Fruit fly (Drosophila melanogaster): Measurements from ENCODE around the gene CG6333.

CG6333 gene

DNA sequence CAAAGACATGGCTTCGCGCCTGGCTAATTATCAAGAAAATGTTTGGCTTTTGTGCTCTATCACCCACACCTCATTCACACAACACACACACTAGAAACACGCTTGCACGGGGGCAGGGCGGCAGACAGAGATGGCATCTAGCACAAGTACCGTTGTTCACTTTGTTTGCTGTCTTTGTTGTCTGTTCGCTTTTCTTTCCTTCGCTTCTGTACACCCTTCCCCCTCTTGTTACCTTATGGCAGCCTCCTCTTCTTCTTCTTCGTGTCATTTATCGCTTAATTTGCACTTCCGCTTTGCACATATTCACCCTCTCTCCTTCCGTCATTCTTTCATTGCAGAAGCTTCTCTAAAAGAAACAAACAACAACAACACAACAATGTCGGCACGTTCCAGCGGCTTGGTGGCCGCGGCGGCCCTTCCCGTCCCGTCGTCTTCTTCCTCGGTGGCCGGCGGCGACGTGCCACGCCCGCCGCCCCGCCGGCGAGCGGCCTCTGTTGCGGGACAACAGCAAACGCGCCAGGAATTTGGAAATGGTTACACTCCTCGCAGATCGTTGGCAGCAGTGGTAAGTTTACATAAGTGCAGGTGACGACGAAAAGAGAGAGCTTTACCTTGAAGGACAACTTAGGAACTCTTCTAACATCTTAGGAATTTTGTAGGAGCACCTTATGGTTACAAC lies 44.6 kb upstream of the CG6333 start:
- TF ChIP-seq br (optimal IDR thresholded peaks at IDR 0.05) (no peak), dysf (GFP tag; IDR thresholded peaks at IDR 0.05) (no peak), Nf-YA (GFP tag; IDR thresholded peaks at IDR 0.05) (0 out of 2 replicates have a peak, but pooled peaks have one; percentile 17), D (optimal IDR thresholded peaks at IDR 0.05) (peak; percentile 34), D (GFP tag; optimal IDR thresholded peaks at IDR 0.05) (no peak), repo (GFP tag; optimal IDR thresholded peaks at IDR 0.05) (peak; percentile 4), Hr39 (optimal IDR thresholded peaks at IDR 0.05) (no peak), CG1832 (GFP tag; optimal IDR thresholded peaks at IDR 0.05) (peak; percentile 28), trem (tag; optimal IDR thresholded peaks at IDR 0.05) (no peak), HHEX (GFP tag; optimal IDR thresholded peaks at IDR 0.05) (peak; percentile 22), gcm2 (GFP tag; optimal IDR thresholded peaks at IDR 0.05) (no peak), h (optimal IDR thresholded peaks at IDR 0.05) (no peak), crc (GFP tag; optimal IDR thresholded peaks at IDR 0.05) (no peak), MBD-R2 (GFP tag; IDR thresholded peaks at IDR 0.05) (peak; percentile 23), Doc3 (GFP tag; IDR thresholded peaks at IDR 0.05; ENCODE audit: partially characterized antibody) (0 out of 3 replicates have a peak, but pooled peaks have one; percentile 14), D19A (tag; optimal IDR thresholded peaks at IDR 0.05) (peak; percentile 53), CG11695 (GFP tag; IDR thresholded peaks at IDR 0.05) (0 out of 3 replicates have a peak, but pooled peaks have one; percentile 14), Dfd (GFP tag; optimal IDR thresholded peaks at IDR 0.05) (no peak), CG12769 (tag; optimal IDR thresholded peaks at IDR 0.05) (no peak), CG10979 (tag; optimal IDR thresholded peaks at IDR 0.05) (no peak), CG11696 (GFP tag; IDR thresholded peaks at IDR 0.05) (0 out of 2 replicates have a peak, but pooled peaks have one; percentile 30), jumu (GFP tag; optimal IDR thresholded peaks at IDR 0.05) (no peak), CG2129 (GFP tag; IDR thresholded peaks at IDR 0.05; ENCODE audit: partially characterized antibody) (no peak), Lim3 (GFP tag; IDR thresholded peaks at IDR 0.05) (no peak), chinmo (GFP tag; IDR thresholded peaks at IDR 0.05; ENCODE audit: partially characterized antibody) (0 out of 4 replicates have a peak, but pooled peaks have one; percentile 53), CG17385 (GFP tag; optimal IDR thresholded peaks at IDR 0.05) (peak; percentile 72), CG6791 (GFP tag; IDR thresholded peaks at IDR 0.05; ENCODE audit: partially characterized antibody) (0 out of 3 replicates have a peak, but pooled peaks have one; percentile 21), cwo (GFP tag; optimal IDR thresholded peaks at IDR 0.05) (no peak), Sry-δ (GFP tag; optimal IDR thresholded peaks at IDR 0.05) (no peak), CG11723 (GFP tag; optimal IDR thresholded peaks at IDR 0.05) (peak; percentile 7), H15 (GFP tag; IDR thresholded peaks at IDR 0.05) (0 out of 3 replicates have a peak, but pooled peaks have one; percentile 25), chm (GFP tag; IDR thresholded peaks at IDR 0.05) (peak; percentile 40), schlank (tag; optimal IDR thresholded peaks at IDR 0.05) (no peak), kni (GFP tag; optimal IDR thresholded peaks at IDR 0.05) (peak; percentile 46), Opbp (GFP tag; IDR thresholded peaks at IDR 0.05; ENCODE audit: partially characterized antibody) (0 out of 3 replicates have a peak, but pooled peaks have one; percentile 20), CG13894 (tag; optimal IDR thresholded peaks at IDR 0.05) (no peak), bowl (GFP tag; IDR thresholded peaks at IDR 0.05) (no peak), Med (GFP tag) (peak; percentile 70), NC2α (GFP tag; optimal IDR thresholded peaks at IDR 0.05) (peak; percentile 13), cg (GFP tag; optimal IDR thresholded peaks at IDR 0.05) (peak; percentile 73), crol (GFP tag; IDR thresholded peaks at IDR 0.05) (peak; percentile 91), CG4360 (GFP tag; IDR thresholded peaks at IDR 0.05) (peak; percentile 56; the same call in 1 of the 2 replicates), CG17186 (GFP tag; optimal IDR thresholded peaks at IDR 0.05) (no peak), Aef1 (GFP tag; IDR thresholded peaks at IDR 0.05) (no peak), CG2199 (GFP tag; IDR thresholded peaks at IDR 0.05) (0 out of 3 replicates have a peak, but pooled peaks have one; percentile 23), Mrtf (GFP tag; IDR thresholded peaks at IDR 0.05) (no peak), slou (GFP tag; optimal IDR thresholded peaks at IDR 0.05) (no peak), unc-4 (GFP tag; IDR thresholded peaks at IDR 0.05; ENCODE audit: partially characterized antibody) (no peak), CG10321 (GFP tag; IDR thresholded peaks at IDR 0.05) (peak; percentile 80), Trl (optimal IDR thresholded peaks at IDR 0.05) (no peak), Trl (GFP tag; optimal IDR thresholded peaks at IDR 0.05) (peak; percentile 3)

Measured in whole organism, embryonic.